Worm (Caenorhabditis elegans) whole organism, L4 larva: ENCODE measurements around the gene K08D12.4.
"Not testable (repeated sequence)": the region's sequence is repeated elsewhere in the genome, so short reads cannot be mapped to it uniquely, and the experiment has no call there.

Experiments used
- F26F4.8 ChIP-seq: fragments of 200-800 bp; sonication (Bioruptor generic); conservative IDR thresholded peaks from 2 replicates; pipeline ENCODE4 v1.3.6; 2022; ENCODE audit warnings: missing genetic modification characterization, missing compliant biosample characterization
- Y105C5A.15 ChIP-seq: fragments of 200-800 bp; sonication (Bioruptor generic); IDR thresholded peaks from 2 replicates; pipeline ENCODE4 v1.3.6; 2022; ENCODE audit warnings: missing genetic modification characterization, missing compliant biosample characterization
- ZK337.2 ChIP-seq: fragments of 200-800 bp; sonication (Bioruptor generic); IDR thresholded peaks from 2 replicates; pipeline ENCODE4 v1.3.6; 2022; ENCODE audit warnings: missing genetic modification reagents, missing genetic modification characterization, missing compliant biosample characterization
- aly-2 ChIP-seq: sonication (generic microtip); optimal IDR thresholded peaks from 2 replicates; lab custom pipeline; 2018; ENCODE audit warnings: missing biosample characterization, missing genetic modification characterization
- ama-1 ChIP-seq: fragments of 150-350 bp; optimal IDR thresholded peaks from 2 replicates; lab custom pipeline; 2014; ENCODE audit warnings: inconsistent platforms, mixed read lengths
- ceh-20 ChIP-seq: fragments of 200-800 bp; sonication (Bioruptor generic); IDR thresholded peaks from 2 replicates; pipeline ENCODE4 v1.3.6; 2022; ENCODE audit warnings: missing genetic modification reagents, missing genetic modification characterization, missing compliant biosample characterization
- ceh-28 ChIP-seq: fragments of 150-350 bp; optimal IDR thresholded peaks from 2 replicates; lab custom pipeline; 2014; ENCODE audit warnings: missing biosample characterization, missing genetic modification reagents, missing genetic modification characterization
- ctbp-1 ChIP-seq: fragments of 200-800 bp; sonication (Bioruptor generic); IDR thresholded peaks from 2 replicates; pipeline ENCODE4 v1.3.6; 2022; ENCODE audit warnings: missing genetic modification reagents, missing genetic modification characterization, missing compliant biosample characterization
- dmd-8 ChIP-seq: fragments of 200-800 bp; sonication (Bioruptor generic); IDR thresholded peaks from 2 replicates; pipeline ENCODE4 v1.3.6; 2022; ENCODE audit warnings: missing genetic modification characterization, missing compliant biosample characterization
- dmd-9 ChIP-seq: fragments of 200-800 bp; sonication (Bioruptor generic); IDR thresholded peaks from 2 replicates; pipeline ENCODE4 v1.3.6; 2022; ENCODE audit warnings: missing genetic modification reagents, missing genetic modification characterization, missing compliant biosample characterization
- dve-1 ChIP-seq: sonication (generic microtip); optimal IDR thresholded peaks from 2 replicates; lab custom pipeline; 2017; ENCODE audit warnings: antibody characterized with exemption, mild to moderate bottlenecking, missing genetic modification characterization, missing compliant biosample characterization; ENCODE audit not compliant: insufficient read depth
- hmg-1.1 ChIP-seq: fragments of 200-800 bp; sonication (Bioruptor generic); IDR thresholded peaks from 2 replicates; pipeline ENCODE4 v1.3.6; 2022; ENCODE audit warnings: missing genetic modification reagents, missing genetic modification characterization, missing compliant biosample characterization
- lim-7 ChIP-seq: fragments of 200-800 bp; sonication (Bioruptor generic); IDR thresholded peaks from 2 replicates; pipeline ENCODE4 v1.3.6; 2022; ENCODE audit warnings: missing genetic modification characterization, missing compliant biosample characterization
- lin-38 ChIP-seq: fragments of 200-800 bp; sonication (Bioruptor generic); IDR thresholded peaks from 2 replicates; pipeline ENCODE4 v1.3.6; 2022; ENCODE audit warnings: missing genetic modification reagents, missing genetic modification characterization, missing compliant biosample characterization
- lin-39 ChIP-seq: fragments of 150-350 bp; optimal IDR thresholded peaks from 2 replicates; lab custom pipeline; 2014; ENCODE audit warnings: missing biosample characterization, missing genetic modification reagents, missing genetic modification characterization
- madf-5 ChIP-seq, 2 experiments: fragments of 200-800 bp; sonication (Bioruptor generic); IDR thresholded peaks; 2 replicates each; pipeline ENCODE4 v1.3.6; 2022; ENCODE audit warnings: missing compliant biosample characterization in 2 of 2, missing genetic modification characterization in 2 of 2
- madf-9 ChIP-seq: fragments of 200-800 bp; sonication (Bioruptor generic); conservative IDR thresholded peaks from 2 replicates; pipeline ENCODE4 v1.3.6; 2022; ENCODE audit warnings: missing genetic modification reagents, missing genetic modification characterization, missing compliant biosample characterization
- mdl-1 ChIP-seq, 2 experiments: fragments of 150-350 bp in 1 of 2; sonication (generic microtip) in 1 of 2; optimal IDR thresholded peaks; 2 replicates each; lab custom pipeline; 2014 to 2017; ENCODE audit warnings: missing biosample characterization in 2 of 2, missing genetic modification characterization in 2 of 2
- mxl-2 ChIP-seq: fragments of 200-800 bp; sonication (Bioruptor generic); conservative IDR thresholded peaks from 2 replicates; pipeline ENCODE4 v1.3.6; 2022; ENCODE audit warnings: missing genetic modification reagents, missing genetic modification characterization, missing compliant biosample characterization
- nhr-11 ChIP-seq: fragments of 150-350 bp; optimal IDR thresholded peaks from 2 replicates; lab custom pipeline; 2014; ENCODE audit warnings: missing biosample characterization, missing genetic modification characterization
- nhr-28 ChIP-seq: fragments of 150-350 bp; optimal IDR thresholded peaks from 2 replicates; lab custom pipeline; 2014; ENCODE audit warnings: missing biosample characterization, missing genetic modification characterization
- pha-4 ChIP-seq, 2 experiments: fragments of 150-350 bp in 1 of 2; fragments of 200-800 bp in 1 of 2; sonication (Bioruptor generic) in 1 of 2; IDR thresholded peaks in 1 of 2; optimal IDR thresholded peaks in 1 of 2; 2 replicates each; pipeline versions ENCODE4 v1.3.6 to Lab custom; 2014 to 2022; ENCODE audit warnings: missing genetic modification characterization in 2 of 2, missing genetic modification reagents in 2 of 2, missing biosample characterization in 1 of 2, missing compliant biosample characterization in 1 of 2
- set-16 ChIP-seq: fragments of 200-800 bp; sonication (Bioruptor generic); IDR thresholded peaks from 2 replicates; pipeline ENCODE4 v1.3.6; 2022; ENCODE audit warnings: missing genetic modification reagents, missing genetic modification characterization, missing compliant biosample characterization
- snpc-1.2 ChIP-seq: fragments of 200-800 bp; sonication (Bioruptor generic); IDR thresholded peaks from 2 replicates; pipeline ENCODE4 v1.3.6; 2022; ENCODE audit warnings: missing genetic modification reagents, missing genetic modification characterization, missing compliant biosample characterization
- spr-3 ChIP-seq: fragments of 200-800 bp; sonication (Bioruptor generic); optimal IDR thresholded peaks from 2 replicates; lab custom pipeline; 2018; ENCODE audit warnings: mild to moderate bottlenecking, missing genetic modification characterization, missing compliant biosample characterization
- tra-1 ChIP-seq: fragments of 200-800 bp; sonication (Bioruptor generic); IDR thresholded peaks from 2 replicates; pipeline ENCODE4 v1.3.6; 2022; ENCODE audit warnings: missing genetic modification reagents, missing genetic modification characterization, missing compliant biosample characterization
- unc-39 ChIP-seq: sonication (generic microtip); optimal IDR thresholded peaks from 2 replicates; lab custom pipeline; 2017; ENCODE audit warnings: missing biosample characterization, missing genetic modification characterization
- vab-7 ChIP-seq: fragments of 200-800 bp; sonication (Bioruptor generic); IDR thresholded peaks from 2 replicates; pipeline ENCODE4 v1.3.6; 2022; ENCODE audit warnings: missing genetic modification reagents, missing genetic modification characterization, missing compliant biosample characterization
- zfp-3 ChIP-seq: fragments of 200-800 bp; sonication (Bioruptor generic); conservative IDR thresholded peaks from 2 replicates; pipeline ENCODE4 v1.3.6; 2022; ENCODE audit warnings: missing genetic modification reagents, missing genetic modification characterization, missing compliant biosample characterization
- zip-11 ChIP-seq: fragments of 200-800 bp; sonication (Bioruptor generic); IDR thresholded peaks from 2 replicates; pipeline ENCODE4 v1.3.6; 2022; ENCODE audit warnings: missing genetic modification characterization, missing compliant biosample characterization

The K08D12.4 gene

ce11 chrIV:1720902-1721301 lies 13.8 kb downstream of the K08D12.4 start:
- TF ChIP-seq F26F4.8 (0 out of 2 replicates have a peak, but pooled peaks have one; percentile 13), dmd-9 (0 out of 2 replicates have a peak, but pooled peaks have one; percentile 22), hmg-1.1 (GFP tag; lab: Robert Waterston, UW) (0 out of 2 replicates have a peak, but pooled peaks have one; percentile 42), zfp-3 (GFP tag; lab: Robert Waterston, UW) (peak; percentile 48; the same call in 1 of the 2 replicates), dmd-8 (GFP tag; lab: Robert Waterston, UW) (0 out of 2 replicates have a peak, but pooled peaks have one; percentile 21), lin-38 (GFP tag; lab: Robert Waterston, UW) (0 out of 2 replicates have a peak, but pooled peaks have one; percentile 19), ctbp-1 (peak; percentile 22; the same call in 1 of the 2 replicates), madf-9 (GFP tag; lab: Robert Waterston, UW) (0 out of 2 replicates have a peak, but pooled peaks have one; percentile 37), tra-1 (GFP tag; lab: Robert Waterston, UW) (0 out of 2 replicates have a peak, but pooled peaks have one; percentile 16), lim-7 (GFP tag; lab: Robert Waterston, UW) (0 out of 2 replicates have a peak, but pooled peaks have one; percentile 12), ZK337.2 (GFP tag; lab: Robert Waterston, UW) (0 out of 2 replicates have a peak, but pooled peaks have one; percentile 37), madf-5 (GFP tag; IDR thresholded peaks at IDR 0.05; lab: Robert Waterston, UW) (peak in 1 of 2 experiments; percentile 81; a peak in 2 of 4 replicates), set-16 (peak; percentile 96)

ce11 chrIV:1721610-1722009 lies 14.5 kb downstream of the K08D12.4 start:
- peak; percentile 36; the same call in 1 of the 2 replicates for TF ChIP-seq tra-1 (GFP tag; lab: Robert Waterston, UW)
- no peak for TF ChIP-seq nhr-11 (tag; lab: Kevin White, UChicago)
- TF ChIP-seq set-16: peak; percentile 96
- TF ChIP-seq ceh-20: peak; percentile 7; the same call in 1 of the 2 replicates
- TF ChIP-seq spr-3 (GFP tag; lab: Kevin White, UChicago): no peak
- no peak for TF ChIP-seq mdl-1 (tag; optimal IDR thresholded peaks at IDR 0.05; lab: Kevin White, UChicago)

- 0 out of 2 replicates have a peak, but pooled peaks have one; percentile 36 for TF ChIP-seq dmd-8 (GFP tag; lab: Robert Waterston, UW)
- TF ChIP-seq snpc-1.2 (GFP tag; lab: Robert Waterston, UW): 0 out of 2 replicates have a peak, but pooled peaks have one; percentile 36
- TF ChIP-seq ceh-20: peak; percentile 50; the same call in 1 of the 2 replicates
- 0 out of 2 replicates have a peak, but pooled peaks have one; percentile 30 for TF ChIP-seq madf-9 (GFP tag; lab: Robert Waterston, UW)
- TF ChIP-seq vab-7 (GFP tag; lab: Robert Waterston, UW): 0 out of 2 replicates have a peak, but pooled peaks have one; percentile 25
- TF ChIP-seq pha-4 (GFP tag; IDR thresholded peaks at IDR 0.05; lab: Robert Waterston, UW): 0 out of 2 replicates have a peak, but pooled peaks have one; percentile 66
- not testable (repeated sequence) for TF ChIP-seq pha-4 (tag; optimal IDR thresholded peaks at IDR 0.05; lab: Kevin White, UChicago)
- peak; percentile 43; the same call in 1 of the 2 replicates for TF ChIP-seq F26F4.8
- TF ChIP-seq lin-38 (GFP tag; lab: Robert Waterston, UW): peak; percentile 28
- TF ChIP-seq zfp-3 (GFP tag; lab: Robert Waterston, UW): peak; percentile 60; the same call in 1 of the 2 replicates
- TF ChIP-seq set-16: peak; percentile 99
Measured at ce11 chrIV:1722463-1722862, 15.4 kb downstream of the K08D12.4 start.

- TF ChIP-seq ama-1 (lab: Kevin White, UChicago): peak; percentile 46
- TF ChIP-seq dve-1: no peak
- TF ChIP-seq ceh-28: no peak
- TF ChIP-seq nhr-28 (tag; lab: Kevin White, UChicago): no peak
- no peak for TF ChIP-seq Y105C5A.15 (GFP tag; lab: Robert Waterston, UW)
- no peak for TF ChIP-seq unc-39 (tag; lab: Kevin White, UChicago)
- peak; percentile 76 for TF ChIP-seq aly-2
- TF ChIP-seq madf-9 (GFP tag; lab: Robert Waterston, UW): 0 out of 2 replicates have a peak, but pooled peaks have one; percentile 6
- no peak for TF ChIP-seq nhr-11 (tag; lab: Kevin White, UChicago)
- no peak for TF ChIP-seq mdl-1 (tag; optimal IDR thresholded peaks at IDR 0.05; lab: Kevin White, UChicago)
- no peak for TF ChIP-seq zip-11 (GFP tag; lab: Robert Waterston, UW)
- 0 out of 2 replicates have a peak, but pooled peaks have one; percentile 6 for TF ChIP-seq mxl-2 (GFP tag; lab: Robert Waterston, UW)
- no peak for TF ChIP-seq dmd-9
- no peak for TF ChIP-seq lin-39 (tag; lab: Kevin White, UChicago)
- no peak for TF ChIP-seq ctbp-1
- TF ChIP-seq tra-1 (GFP tag; lab: Robert Waterston, UW): no peak
- peak; percentile 89 for TF ChIP-seq zfp-3 (GFP tag; lab: Robert Waterston, UW)
Measured at ce11 chrIV:1722953-1723352, 15.9 kb downstream of the K08D12.4 start.
